Fruit fly (Drosophila melanogaster): ENCODE results near the gene CG14408.

CG14408 gene

DNA sequence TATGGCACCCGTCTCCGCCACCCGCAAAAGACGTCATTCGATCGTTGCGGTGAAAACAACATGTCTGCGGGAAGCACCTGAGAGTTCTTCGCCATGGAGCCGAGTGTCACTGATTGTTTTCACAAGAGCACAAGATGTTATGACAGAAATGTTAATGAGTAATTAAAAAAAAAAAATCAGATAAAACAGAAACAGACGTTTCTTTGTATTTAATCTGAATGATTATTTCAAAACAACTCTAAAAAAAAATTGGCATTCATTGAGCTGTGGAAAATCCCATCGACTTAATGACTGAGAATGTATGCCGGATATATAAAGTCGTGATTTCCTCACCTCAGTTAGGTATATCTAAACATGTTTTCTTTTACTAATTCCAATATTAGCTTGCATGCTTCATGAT lies 45.4 kb downstream of the CG14408 start, which contains the start of gene Ag5r:
Gene Ag5r (minus strand): TSS at position 101 of the 400 bp plus-strand sequence.
- TF ChIP-seq CG8319 (GFP tag; optimal IDR thresholded peaks at IDR 0.05) (no peak), acj6 (GFP tag; optimal IDR thresholded peaks at IDR 0.05) (no peak), CG11902 (GFP tag; optimal IDR thresholded peaks at IDR 0.05) (no peak), CG8632 (GFP tag; optimal IDR thresholded peaks at IDR 0.05) (no peak), CG10631 (GFP tag; optimal IDR thresholded peaks at IDR 0.05) (no peak), CG15336 (GFP tag; IDR thresholded peaks at IDR 0.05) (no peak), Smox (GFP tag; optimal IDR thresholded peaks at IDR 0.05) (no peak), ss (GFP tag; optimal IDR thresholded peaks at IDR 0.05) (no peak), Hr4 (GFP tag; optimal IDR thresholded peaks at IDR 0.05) (no peak), CG11294 (GFP tag; IDR thresholded peaks at IDR 0.05) (no peak), svp (GFP tag) (no peak), Ets21C (GFP tag; optimal IDR thresholded peaks at IDR 0.05) (no peak), eg (GFP tag; IDR thresholded peaks at IDR 0.05) (no peak), CG1621 (tag; optimal IDR thresholded peaks at IDR 0.05) (no peak), topi (GFP tag; optimal IDR thresholded peaks at IDR 0.05) (no peak), CG9139 (GFP tag; optimal IDR thresholded peaks at IDR 0.05) (no peak), OdsH (GFP tag; optimal IDR thresholded peaks at IDR 0.05) (no peak), Eip78C (GFP tag) (no peak)

- TF ChIP-seq Ets96B (tag; optimal IDR thresholded peaks at IDR 0.05) = no peak
- no peak for TF ChIP-seq cyc (GFP tag; optimal IDR thresholded peaks at IDR 0.05)
- no peak for TF ChIP-seq Smox (GFP tag; optimal IDR thresholded peaks at IDR 0.05)
- TF ChIP-seq CG8119 (GFP tag; IDR thresholded peaks at IDR 0.05) = no peak
- no peak for TF ChIP-seq dsx (GFP tag; optimal IDR thresholded peaks at IDR 0.05; ENCODE audit: poor library complexity, severe bottlenecking)
- TF ChIP-seq Gug (GFP tag; IDR thresholded peaks at IDR 0.05) = no peak
- no peak for TF ChIP-seq achi (GFP tag; optimal IDR thresholded peaks at IDR 0.05)
- TF ChIP-seq vri (GFP tag; optimal IDR thresholded peaks at IDR 0.05) = no peak
- no peak for TF ChIP-seq CG6163 (GFP tag; IDR thresholded peaks at IDR 0.05)
- no peak for TF ChIP-seq Blimp-1 (GFP tag; optimal IDR thresholded peaks at IDR 0.05)
- no peak for TF ChIP-seq Lpt (GFP tag; optimal IDR thresholded peaks at IDR 0.05)
- no peak for TF ChIP-seq Eip75B (GFP tag; optimal IDR thresholded peaks at IDR 0.05)
Measured at dm6 chrX:14784002-14784568, 47.7 kb downstream of the CG14408 start, which contains the start of gene Ag5r2. Gene Ag5r2 (minus strand): TSS chrX:14784052.
